Fruit fly (Drosophila melanogaster) whole organism, adult: Measurements from ENCODE around the gene Larp4B.

Experiments
- CG11617 ChIP-seq: fragments of 200-800 bp; sonication (Bioruptor generic); optimal IDR thresholded peaks from 2 replicates; lab custom pipeline; 2017; ENCODE audit warnings: mild to moderate bottlenecking, missing biosample characterization, missing genetic modification reagents, missing genetic modification characterization
- CG12768 ChIP-seq: fragments of 200-800 bp; sonication (Bioruptor generic); optimal IDR thresholded peaks from 2 replicates; lab custom pipeline; 2017; ENCODE audit warnings: missing biosample characterization, missing genetic modification characterization, mild to moderate bottlenecking, moderate library complexity, missing genetic modification reagents
- CG14711 ChIP-seq: fragments of 200-800 bp; sonication (Bioruptor generic); optimal IDR thresholded peaks from 2 replicates; lab custom pipeline; 2018; ENCODE audit warnings: missing biosample characterization, mild to moderate bottlenecking, missing genetic modification characterization, moderate library complexity
- CG1620 ChIP-seq: fragments of 200-800 bp; sonication (Bioruptor generic); optimal IDR thresholded peaks from 2 replicates; lab custom pipeline; 2016; ENCODE audit warnings: missing biosample characterization, missing genetic modification characterization
- CG33017 ChIP-seq: fragments of 200-800 bp; sonication (Bioruptor generic); optimal IDR thresholded peaks from 2 replicates; lab custom pipeline; 2018; ENCODE audit warnings: missing biosample characterization, mild to moderate bottlenecking, missing genetic modification characterization, moderate library complexity
- CG5204 ChIP-seq: fragments of 200-800 bp; sonication (Bioruptor generic); optimal IDR thresholded peaks from 2 replicates; lab custom pipeline; 2016; ENCODE audit warnings: missing biosample characterization, missing genetic modification characterization
- CG7045 ChIP-seq: fragments of 200-800 bp; sonication (Bioruptor generic); optimal IDR thresholded peaks from 2 replicates; lab custom pipeline; 2017; ENCODE audit warnings: missing biosample characterization, mild to moderate bottlenecking, missing genetic modification characterization
- CG7101 ChIP-seq: fragments of 200-800 bp; sonication (Bioruptor generic); optimal IDR thresholded peaks from 2 replicates; lab custom pipeline; 2018; ENCODE audit warnings: missing biosample characterization, mild to moderate bottlenecking, missing genetic modification characterization, moderate library complexity
- Clk ChIP-seq: fragments of 200-800 bp; sonication (Bioruptor generic); optimal IDR thresholded peaks from 2 replicates; lab custom pipeline; 2017; ENCODE audit warnings: missing biosample characterization, missing genetic modification characterization
- Crg-1 ChIP-seq: fragments of 200-800 bp; sonication (Bioruptor generic); optimal IDR thresholded peaks from 2 replicates; lab custom pipeline; 2016; ENCODE audit warnings: missing biosample characterization, missing genetic modification characterization
- Hr96 ChIP-seq: fragments of 200-800 bp; sonication (Bioruptor generic); optimal IDR thresholded peaks from 2 replicates; lab custom pipeline; 2016; ENCODE audit warnings: missing biosample characterization, missing genetic modification characterization
- Mnt ChIP-seq: fragments of 200-800 bp; sonication (Bioruptor generic); optimal IDR thresholded peaks from 2 replicates; lab custom pipeline; 2016; ENCODE audit warnings: missing biosample characterization, mild to moderate bottlenecking, missing genetic modification characterization
- bab1 ChIP-seq: fragments of 200-800 bp; sonication (Bioruptor generic); optimal IDR thresholded peaks from 3 replicates; lab custom pipeline; 2019; ENCODE audit warnings: missing biosample characterization, mild to moderate bottlenecking, missing genetic modification characterization, moderate library complexity
- cic ChIP-seq: fragments of 200-800 bp; sonication (Bioruptor generic); optimal IDR thresholded peaks from 2 replicates; lab custom pipeline; 2017; ENCODE audit warnings: missing biosample characterization, mild to moderate bottlenecking, missing genetic modification characterization, moderate library complexity
- cnc ChIP-seq, 2 experiments: fragments of >200 bp; optimal IDR thresholded peaks; 2 replicates each; lab custom pipeline; 2017
- kay ChIP-seq: fragments of 200-800 bp; sonication (Bioruptor generic); peaks from one replicate; lab custom pipeline; 2016; ENCODE audit warnings: missing biosample characterization, missing genetic modification characterization, borderline replicate concordance
- ovo ChIP-seq: fragments of 200-800 bp; sonication (Bioruptor generic); optimal IDR thresholded peaks from 2 replicates; lab custom pipeline; 2016; ENCODE audit warnings: missing biosample characterization, missing genetic modification characterization
- pad ChIP-seq: fragments of 200-800 bp; sonication (Bioruptor generic); optimal IDR thresholded peaks from 3 replicates; lab custom pipeline; 2017; ENCODE audit warnings: missing biosample characterization, missing genetic modification characterization, mild to moderate bottlenecking, moderate library complexity, missing genetic modification reagents
- tj ChIP-seq: fragments of 200-800 bp; sonication (Bioruptor generic); optimal IDR thresholded peaks from 3 replicates; lab custom pipeline; 2017; ENCODE audit warnings: missing biosample characterization, mild to moderate bottlenecking, missing genetic modification characterization, moderate library complexity
- toe ChIP-seq: fragments of 200-800 bp; sonication (Bioruptor generic); optimal IDR thresholded peaks from 2 replicates; lab custom pipeline; 2016; ENCODE audit warnings: missing biosample characterization, missing genetic modification characterization

The Larp4B gene

dm6 chr3L:3276930-3277329, 52.3 kb downstream of the Larp4B start:
- TF ChIP-seq CG7045 (GFP tag; lab: Kevin White, UChicago) (no peak), kay (GFP tag; lab: Kevin White, UChicago) (no peak), pad (GFP tag; lab: Kevin White, UChicago) (no peak), Mnt (GFP tag; lab: Kevin White, UChicago) (no peak), Clk (GFP tag; lab: Kevin White, UChicago) (no peak), CG1620 (no peak), CG14711 (no peak), cic (GFP tag; lab: Kevin White, UChicago) (no peak)

- no peak for TF ChIP-seq CG33017 (tag; lab: Kevin White, UChicago)
- no peak for TF ChIP-seq toe (GFP tag; lab: Kevin White, UChicago)
- no peak for TF ChIP-seq Clk (GFP tag; lab: Kevin White, UChicago)
- TF ChIP-seq ovo (GFP tag; lab: Kevin White, UChicago) = no peak
- no peak for TF ChIP-seq CG5204 (GFP tag; lab: Kevin White, UChicago)
- TF ChIP-seq Hr96 (GFP tag; lab: Kevin White, UChicago) = no peak
Observed at dm6 chr3L:3279930-3280329, 55.3 kb downstream of the Larp4B start, which contains the start of gene CG12017. Gene CG12017, plus strand, starts transcription at chr3L:3280239.

dm6 chr3L:3283264-3283663, 58.6 kb downstream of the Larp4B start:
- no peak for TF ChIP-seq Crg-1 (GFP tag; lab: Kevin White, UChicago)
- no peak for TF ChIP-seq CG11617 (GFP tag; lab: Kevin White, UChicago)
- no peak for TF ChIP-seq CG12768 (GFP tag; lab: Kevin White, UChicago)
- no peak for TF ChIP-seq CG14711
- no peak for TF ChIP-seq kay (GFP tag; lab: Kevin White, UChicago)
- no peak for TF ChIP-seq CG7101 (tag; lab: Kevin White, UChicago)
- no peak for TF ChIP-seq pad (GFP tag; lab: Kevin White, UChicago)
- no peak for TF ChIP-seq toe (GFP tag; lab: Kevin White, UChicago)
- no peak for TF ChIP-seq Hr96 (GFP tag; lab: Kevin White, UChicago)
- no peak for TF ChIP-seq bab1
- TF ChIP-seq CG7045 (GFP tag; lab: Kevin White, UChicago) = no peak
- no peak for TF ChIP-seq cnc (optimal IDR thresholded peaks at IDR 0.05; lab: Kevin White, UChicago)
- TF ChIP-seq Mnt (GFP tag; lab: Kevin White, UChicago) = no peak
- no peak for TF ChIP-seq CG5204 (GFP tag; lab: Kevin White, UChicago)

dm6 chr3L:3284900-3285299, 60.3 kb downstream of the Larp4B start:
- no peak for TF ChIP-seq CG11617 (GFP tag; lab: Kevin White, UChicago)
- no peak for TF ChIP-seq kay (GFP tag; lab: Kevin White, UChicago)
- no peak for TF ChIP-seq Crg-1 (GFP tag; lab: Kevin White, UChicago)
- no peak for TF ChIP-seq Clk (GFP tag; lab: Kevin White, UChicago)
- TF ChIP-seq CG14711 = no peak
- no peak for TF ChIP-seq ovo (GFP tag; lab: Kevin White, UChicago)
- TF ChIP-seq cic (GFP tag; lab: Kevin White, UChicago) = no peak
- TF ChIP-seq cnc (optimal IDR thresholded peaks at IDR 0.05; lab: Kevin White, UChicago) = no peak
- no peak for TF ChIP-seq Hr96 (GFP tag; lab: Kevin White, UChicago)
- no peak for TF ChIP-seq tj
- TF ChIP-seq CG1620 = no peak
